Fruit fly (Drosophila melanogaster) Kc167 (cell line): ENCODE results near the gene Dup99B.

Experiments
- Sin3A ChIP-seq: fragments of >200 bp; optimal IDR thresholded peaks from 2 replicates; lab custom pipeline; 2018; ENCODE audit warnings: missing external identifiers
- h ChIP-seq: fragments of >200 bp; optimal IDR thresholded peaks from 3 replicates; lab custom pipeline; 2018; ENCODE audit warnings: missing external identifiers
- insv ChIP-seq: fragments of >200 bp; optimal IDR thresholded peaks from 3 replicates; lab custom pipeline; 2018; ENCODE audit warnings: missing external identifiers
- psq ChIP-seq: fragments of >200 bp; optimal IDR thresholded peaks from 2 replicates; lab custom pipeline; 2017; ENCODE audit warnings: missing external identifiers

DNA sequence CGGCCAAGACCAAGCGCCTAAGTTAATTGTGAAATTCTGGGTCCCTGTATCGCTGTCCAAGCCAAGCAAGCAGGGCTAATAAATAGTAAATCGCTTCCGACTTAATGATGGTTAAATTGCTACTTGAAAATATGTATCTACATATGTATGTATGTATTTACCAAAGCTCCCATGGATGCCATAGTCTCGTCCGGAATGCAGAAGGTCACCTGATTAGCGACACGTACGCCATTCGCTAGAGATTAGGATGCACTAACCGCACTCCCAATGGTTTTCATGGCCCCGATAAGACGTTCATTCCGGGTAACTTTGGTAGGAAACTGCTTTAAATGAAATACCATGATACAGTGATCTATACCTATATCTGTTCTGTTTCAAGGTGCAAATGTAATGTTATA, 43.6 kb upstream of the Dup99B start:
- TF ChIP-seq h (no peak), insv (lab: Kevin White, UChicago) (no peak), Sin3A (lab: Kevin White, UChicago) (no peak), psq (lab: Kevin White, UChicago) (no peak)
